Fruit fly (Drosophila melanogaster): ENCODE results near the gene Shawl.

DNA sequence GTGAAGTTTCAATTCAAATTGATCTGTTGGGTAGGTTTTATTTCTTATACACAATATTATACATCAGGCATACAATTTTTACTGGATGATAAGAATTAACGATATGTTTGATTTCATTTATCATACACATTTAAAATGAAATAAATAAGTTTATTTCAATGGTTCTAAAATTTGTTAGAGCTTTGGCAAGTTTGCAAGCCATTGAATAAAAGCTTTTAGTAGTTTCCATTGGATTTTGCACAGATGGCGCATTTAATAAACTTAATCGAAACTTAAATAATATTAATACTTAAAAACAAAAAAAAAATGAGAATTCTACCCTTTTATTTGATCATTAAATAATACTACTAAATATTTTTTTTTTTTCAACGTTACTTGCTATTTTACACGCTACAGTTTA is 73.0 kb downstream of the Shawl start:
- no peak for TF ChIP-seq CG8478 (optimal IDR thresholded peaks at IDR 0.05)
- no peak for TF ChIP-seq Dll (optimal IDR thresholded peaks at IDR 0.05)

All from whole organism.